Worm (Caenorhabditis elegans) whole organism, L1 larva: Measurements from ENCODE around the gene B0244.4.

ENCODE experiments used
- C04F5.9 ChIP-seq: sonication (generic microtip); optimal IDR thresholded peaks from 2 replicates; lab custom pipeline; 2016; ENCODE audit warnings: missing genetic modification characterization, missing compliant biosample characterization
- F16B12.6 ChIP-seq: fragments of 150-350 bp; optimal IDR thresholded peaks from 2 replicates; lab custom pipeline; 2014; ENCODE audit warnings: missing biosample characterization, missing genetic modification characterization
- Y116A8C.19 ChIP-seq: sonication (generic microtip); optimal IDR thresholded peaks from 2 replicates; lab custom pipeline; 2016; ENCODE audit warnings: missing compliant biosample characterization, missing genetic modification characterization, borderline replicate concordance
- aha-1 ChIP-seq: fragments of 150-350 bp; optimal IDR thresholded peaks from 2 replicates; lab custom pipeline; 2014; ENCODE audit warnings: missing biosample characterization, missing genetic modification characterization
- alr-1 ChIP-seq: fragments of 200-800 bp; sonication (Bioruptor generic); optimal IDR thresholded peaks from 2 replicates; lab custom pipeline; 2018; ENCODE audit warnings: borderline replicate concordance, mild to moderate bottlenecking, missing genetic modification characterization, missing compliant biosample characterization
- blmp-1 ChIP-seq: fragments of 150-350 bp; optimal IDR thresholded peaks from 2 replicates; lab custom pipeline; 2014; ENCODE audit warnings: missing biosample characterization, missing genetic modification characterization
- ceh-8 ChIP-seq: fragments of 200-800 bp; sonication (Bioruptor generic); optimal IDR thresholded peaks from 2 replicates; lab custom pipeline; 2018; ENCODE audit warnings: mild to moderate bottlenecking, missing genetic modification characterization, moderate library complexity, missing compliant biosample characterization
- ceh-88 ChIP-seq: fragments of 200-800 bp; sonication (Bioruptor generic); IDR thresholded peaks from 2 replicates; pipeline ENCODE4 v1.3.6; 2022; ENCODE audit warnings: missing genetic modification characterization, missing compliant biosample characterization
- efl-1 ChIP-seq, 4 experiments: fragments of 150-350 bp; optimal IDR thresholded peaks in 3 of 4; peaks in 1 of 4; 1 replicate in 1 of 4; 2 replicates in 3 of 4; lab custom pipeline; 2014; ENCODE audit warnings: missing biosample characterization in 2 of 4, missing genetic modification characterization in 2 of 4, missing genetic modification reagents in 2 of 4
- efl-3 ChIP-seq: fragments of 200-800 bp; sonication (Bioruptor generic); optimal IDR thresholded peaks from 2 replicates; lab custom pipeline; 2018; ENCODE audit warnings: mild to moderate bottlenecking, missing genetic modification characterization, missing compliant biosample characterization
- elt-2 ChIP-seq: sonication (generic microtip); optimal IDR thresholded peaks from 2 replicates; lab custom pipeline; 2016; ENCODE audit warnings: missing genetic modification characterization, mild to moderate bottlenecking, inconsistent platforms, missing compliant biosample characterization, missing genetic modification reagents
- fkh-10 ChIP-seq: sonication (generic microtip); optimal IDR thresholded peaks from 2 replicates; lab custom pipeline; 2017; ENCODE audit warnings: missing biosample characterization, missing genetic modification reagents, missing genetic modification characterization
- grh-1 ChIP-seq: fragments of 200-800 bp; sonication (Bioruptor generic); IDR thresholded peaks from 2 replicates; pipeline ENCODE4 v1.3.6; 2022; ENCODE audit warnings: missing genetic modification reagents, missing genetic modification characterization, missing compliant biosample characterization
- lin-14 ChIP-seq: fragments of 200-800 bp; sonication (Bioruptor generic); optimal IDR thresholded peaks from 2 replicates; lab custom pipeline; 2018; ENCODE audit warnings: mild to moderate bottlenecking, missing genetic modification characterization, moderate library complexity, missing compliant biosample characterization
- lin-35 ChIP-seq, 2 experiments: fragments of 150-350 bp; optimal IDR thresholded peaks; 2 replicates each; lab custom pipeline; 2014; ENCODE audit warnings: missing biosample characterization in 2 of 2, missing genetic modification characterization in 2 of 2, missing genetic modification reagents in 2 of 2
- mdl-1 ChIP-seq, 2 experiments: fragments of 150-350 bp; optimal IDR thresholded peaks; 2 replicates each; lab custom pipeline; 2014 to 2017; ENCODE audit warnings: missing biosample characterization in 2 of 2, missing genetic modification characterization in 2 of 2, inconsistent platforms in 1 of 2
- nhr-76 ChIP-seq: sonication (generic microtip); optimal IDR thresholded peaks from 2 replicates; lab custom pipeline; 2017; ENCODE audit warnings: missing biosample characterization, missing genetic modification characterization
- nhr-77 ChIP-seq: fragments of 150-350 bp; optimal IDR thresholded peaks from 2 replicates; lab custom pipeline; 2014; ENCODE audit warnings: missing biosample characterization, missing genetic modification characterization
- nhr-85 ChIP-seq: sonication (generic microtip); peaks from one replicate; lab custom pipeline; 2016; ENCODE audit warnings: missing genetic modification characterization, inconsistent platforms, missing compliant biosample characterization
- nhr-90 ChIP-seq: sonication (generic microtip); optimal IDR thresholded peaks from 2 replicates; lab custom pipeline; 2016; ENCODE audit warnings: mild to moderate bottlenecking, missing genetic modification characterization, missing compliant biosample characterization; ENCODE audit not compliant: poor library complexity
- skn-1 ChIP-seq: fragments of 150-350 bp; optimal IDR thresholded peaks from 2 replicates; lab custom pipeline; 2014; ENCODE audit warnings: missing biosample characterization, missing genetic modification characterization
- sup-37 ChIP-seq: fragments of 200-800 bp; sonication (Bioruptor generic); optimal IDR thresholded peaks from 2 replicates; lab custom pipeline; 2018; ENCODE audit warnings: mild to moderate bottlenecking, missing genetic modification characterization, missing compliant biosample characterization
- tbx-2 ChIP-seq: sonication (generic microtip); optimal IDR thresholded peaks from 2 replicates; lab custom pipeline; 2016; ENCODE audit warnings: missing genetic modification characterization, missing compliant biosample characterization
- tlp-1 ChIP-seq: fragments of 150-350 bp; optimal IDR thresholded peaks from 2 replicates; lab custom pipeline; 2014; ENCODE audit warnings: missing biosample characterization, missing genetic modification characterization
- unc-30 ChIP-seq: sonication (generic microtip); optimal IDR thresholded peaks from 2 replicates; lab custom pipeline; 2017; ENCODE audit warnings: missing biosample characterization, missing genetic modification characterization
- unc-86 ChIP-seq: sonication (generic microtip); optimal IDR thresholded peaks from 2 replicates; lab custom pipeline; 2016; ENCODE audit warnings: missing genetic modification characterization, missing compliant biosample characterization
- xbp-1 ChIP-seq: sonication (generic microtip); optimal IDR thresholded peaks from 2 replicates; lab custom pipeline; 2016; ENCODE audit warnings: missing genetic modification characterization, missing compliant biosample characterization
- zip-4 ChIP-seq: fragments of 200-800 bp; sonication (Bioruptor generic); optimal IDR thresholded peaks from 2 replicates; lab custom pipeline; 2018; ENCODE audit warnings: mild to moderate bottlenecking, missing genetic modification characterization, moderate library complexity, missing compliant biosample characterization
- ztf-11 ChIP-seq, 2 experiments: sonication (generic microtip); optimal IDR thresholded peaks; 2 replicates each; lab custom pipeline; 2016 to 2017; ENCODE audit warnings: missing genetic modification characterization in 2 of 2, missing biosample characterization in 1 of 2, missing compliant biosample characterization in 1 of 2

B0244.4 gene

ce11 chrIII:5730980-5731636 is 16.2 kb upstream of the B0244.4 start, which contains the start of the genes B0244.9 and B0244.7:
Gene B0244.9, minus strand, starts transcription at chrIII:5731030.
Gene B0244.7, plus strand, starts transcription at chrIII:5731501.
- TF ChIP-seq C04F5.9 (tag; lab: Kevin White, UChicago): no peak
- TF ChIP-seq sup-37 (GFP tag; lab: Kevin White, UChicago): no peak
- TF ChIP-seq blmp-1: no peak
- TF ChIP-seq efl-1 (optimal IDR thresholded peaks at IDR 0.05; lab: Kevin White, UChicago): no peak
- TF ChIP-seq efl-1 (GFP tag; optimal IDR thresholded peaks at IDR 0.05 in 1 of 2; lab: Kevin White, UChicago): peak in 1 of 2 experiments; percentile 20
- peak; percentile 43 for TF ChIP-seq elt-2 (tag; lab: Kevin White, UChicago)

DNA sequence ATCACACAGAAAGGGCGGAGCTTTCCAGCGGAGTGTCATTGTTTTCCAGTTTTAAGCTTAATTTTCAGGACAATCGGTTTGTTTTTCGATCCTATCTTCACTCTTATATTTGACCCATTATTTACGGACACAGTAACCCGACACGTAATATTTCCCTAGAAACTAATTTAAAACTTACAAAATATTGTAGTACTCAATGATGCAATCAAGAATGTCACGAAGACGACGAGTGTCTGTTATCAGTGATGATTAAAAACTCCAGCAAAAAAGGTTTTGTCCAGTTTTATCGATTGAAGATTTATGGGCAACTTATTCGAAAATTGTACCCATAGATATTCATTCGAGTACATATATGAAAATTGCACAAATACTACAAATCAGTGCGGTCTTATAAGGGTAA is 14.4 kb upstream of the B0244.4 start, which contains the start of gene B0244.17:
Gene B0244.17, plus strand, starts transcription at position 301 of the 400 bp plus-strand sequence.
- TF ChIP-seq nhr-90 (tag; lab: Kevin White, UChicago) (no peak), F16B12.6 (no peak), grh-1 (GFP tag; lab: Robert Waterston, UW) (no peak)

DNA sequence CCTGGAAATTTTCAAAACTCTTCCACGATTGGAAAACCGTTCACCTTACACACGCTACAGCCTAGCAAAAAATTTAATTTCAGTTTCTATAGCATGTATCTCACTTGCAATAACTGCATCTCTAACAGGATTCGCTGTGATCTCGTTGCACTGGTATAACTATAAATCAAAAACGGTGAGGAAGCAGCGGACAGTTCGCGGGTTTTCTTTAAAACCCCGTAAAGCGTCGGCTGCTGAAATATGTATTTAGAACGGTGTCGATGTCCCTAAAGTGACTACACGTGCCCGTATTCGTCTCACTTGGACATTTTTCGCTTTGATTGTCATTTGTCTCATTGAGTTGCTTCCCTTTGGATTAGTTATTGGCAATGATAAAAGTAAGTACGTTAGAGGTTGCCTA is 13.0 kb upstream of the B0244.4 start:
- TF ChIP-seq alr-1 (tag; lab: Kevin White, UChicago) (no peak), ztf-11 (tag; optimal IDR thresholded peaks at IDR 0.05; lab: Kevin White, UChicago) (no peak), tbx-2 (tag; lab: Kevin White, UChicago) (no peak), lin-14 (GFP tag; lab: Kevin White, UChicago) (no peak), nhr-76 (tag; lab: Kevin White, UChicago) (no peak), unc-30 (no peak), nhr-85 (tag; lab: Kevin White, UChicago) (no peak), mdl-1 (tag; optimal IDR thresholded peaks at IDR 0.05; lab: Kevin White, UChicago) (no peak), lin-35 (GFP tag; optimal IDR thresholded peaks at IDR 0.05; lab: Kevin White, UChicago) (no peak), efl-3 (no peak), zip-4 (GFP tag; lab: Kevin White, UChicago) (no peak), xbp-1 (tag; lab: Kevin White, UChicago) (no peak), aha-1 (tag; lab: Kevin White, UChicago) (no peak)

DNA sequence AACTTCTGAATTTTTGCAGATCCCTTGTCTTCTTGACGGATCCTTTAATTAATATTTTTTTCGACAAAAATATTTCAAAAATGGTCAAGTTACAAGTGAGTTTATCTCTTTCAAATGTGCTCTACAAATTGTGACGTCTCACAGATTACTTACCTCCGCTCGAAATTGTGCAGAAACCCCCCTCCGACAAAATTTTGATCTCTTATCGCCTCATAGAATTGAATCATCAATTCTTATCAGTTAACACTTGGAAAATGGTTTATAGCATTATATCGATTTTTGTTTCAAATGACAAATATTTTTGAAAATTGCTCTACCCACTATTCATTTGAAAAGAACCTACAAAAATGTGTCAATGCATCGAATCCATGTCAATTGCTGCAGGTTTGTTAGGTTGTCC is 12.4 kb upstream of the B0244.4 start, which contains the start of gene B0244.10:
Gene B0244.10, plus strand, starts transcription at position 254 of the 400 bp plus-strand sequence.
- TF ChIP-seq nhr-77 (tag; lab: Kevin White, UChicago) (no peak), fkh-10 (GFP tag; lab: Kevin White, UChicago) (no peak), tlp-1 (tag; lab: Kevin White, UChicago) (peak; percentile 28), ceh-88 (GFP tag; lab: Robert Waterston, UW) (no peak), Y116A8C.19 (tag; lab: Kevin White, UChicago) (no peak), elt-2 (tag; lab: Kevin White, UChicago) (peak; percentile 74)

ce11 chrIII:5737708-5738107 is 9.6 kb upstream of the B0244.4 start, which contains the start of gene B0244.6:
Gene B0244.6, plus strand, starts transcription at chrIII:5738008.
- TF ChIP-seq ceh-8 (GFP tag; lab: Kevin White, UChicago): no peak
- TF ChIP-seq unc-86 (tag; lab: Kevin White, UChicago): no peak

DNA sequence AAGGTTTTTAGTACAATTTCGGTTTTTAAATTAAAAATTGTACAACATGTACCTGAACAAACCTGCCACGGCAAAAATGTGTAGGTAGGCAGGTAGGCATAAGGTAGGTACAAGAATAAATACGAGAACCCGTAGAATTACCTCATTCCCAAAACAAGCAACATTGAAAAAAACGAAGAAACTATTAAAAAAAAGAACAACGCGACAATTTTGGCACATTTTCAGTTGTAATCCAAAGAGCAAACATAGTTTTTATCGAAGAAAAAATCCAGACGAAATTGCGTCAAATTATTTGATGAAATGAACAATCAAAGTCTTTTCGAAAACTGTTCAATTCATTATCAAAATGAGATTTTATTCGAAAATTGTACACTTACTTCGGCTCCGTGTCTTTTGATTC is 6.6 kb upstream of the B0244.4 start, which contains the start of gene B0244.16:
Gene B0244.16, plus strand, starts transcription at position 301 of the 400 bp plus-strand sequence.
- TF ChIP-seq efl-1 (optimal IDR thresholded peaks at IDR 0.05; lab: Kevin White, UChicago) (no peak), efl-1 (GFP tag; optimal IDR thresholded peaks at IDR 0.05 in 1 of 2; lab: Kevin White, UChicago) (peak in 1 of 2 experiments; percentile 15), skn-1 (no peak)
